Fruit fly (Drosophila melanogaster) whole organism, embryonic: ENCODE data around the gene CG7557.
A peak's percentile ranks its signal among the peaks of the same experiment; 100 is the strongest.

Experiments used
- Adf1 ChIP-seq: fragments of 200-800 bp; sonication (Bioruptor generic); IDR thresholded peaks from 2 replicates; pipeline ENCODE4 v1.3.6; 2022; ENCODE audit warnings: missing biosample characterization, missing genetic modification characterization
- Bgb ChIP-seq: fragments of 200-800 bp; sonication (Bioruptor generic); IDR thresholded peaks from 2 replicates; pipeline ENCODE4 v1.3.6; 2022; ENCODE audit warnings: missing biosample characterization, missing genetic modification characterization; ENCODE audit not compliant: partially characterized antibody
- CG1024 ChIP-seq: fragments of 200-800 bp; sonication (Bioruptor generic); IDR thresholded peaks from 2 replicates; pipeline ENCODE4 v1.3.6; 2022; ENCODE audit warnings: missing biosample characterization, missing genetic modification characterization
- CG10431 ChIP-seq: fragments of 200-800 bp; sonication (Bioruptor generic); optimal IDR thresholded peaks from 3 replicates; lab custom pipeline; 2018; ENCODE audit warnings: missing biosample characterization, mild to moderate bottlenecking, missing genetic modification characterization
- CG12299 ChIP-seq: fragments of 200-800 bp; sonication (Bioruptor generic); optimal IDR thresholded peaks from 2 replicates; lab custom pipeline; 2018; ENCODE audit warnings: missing biosample characterization, mild to moderate bottlenecking, missing genetic modification characterization
- CG12769 ChIP-seq: fragments of 200-800 bp; sonication (Bioruptor generic); optimal IDR thresholded peaks from 2 replicates; lab custom pipeline; 2019; ENCODE audit warnings: missing biosample characterization, mild to moderate bottlenecking, missing genetic modification characterization, moderate library complexity
- CG1529 ChIP-seq: fragments of 200-800 bp; sonication (Bioruptor generic); optimal IDR thresholded peaks from 3 replicates; lab custom pipeline; 2018; ENCODE audit warnings: missing biosample characterization, missing genetic modification characterization
- CG1602 ChIP-seq: fragments of 200-800 bp; sonication (Bioruptor generic); optimal IDR thresholded peaks from 3 replicates; lab custom pipeline; 2016; ENCODE audit warnings: missing biosample characterization, missing genetic modification characterization
- CG17328 ChIP-seq: fragments of 200-800 bp; sonication (Bioruptor generic); IDR thresholded peaks from 2 replicates; pipeline ENCODE4 v1.3.6; 2022; ENCODE audit warnings: missing biosample characterization, missing genetic modification characterization
- CG17612 ChIP-seq: fragments of 200-800 bp; sonication (Bioruptor generic); IDR thresholded peaks from 2 replicates; pipeline ENCODE4 v1.3.6; 2022; ENCODE audit warnings: missing biosample characterization, missing genetic modification characterization
- CG1832 ChIP-seq: fragments of 200-800 bp; sonication (Bioruptor generic); optimal IDR thresholded peaks from 2 replicates; lab custom pipeline; 2017; ENCODE audit warnings: missing biosample characterization, mild to moderate bottlenecking, missing genetic modification characterization, inconsistent platforms
- CG2712 ChIP-seq: fragments of 200-800 bp; optimal IDR thresholded peaks from 3 replicates; lab custom pipeline; 2019; ENCODE audit warnings: missing biosample characterization, mild to moderate bottlenecking, missing genetic modification characterization, moderate library complexity
- CG32767 ChIP-seq: fragments of 200-800 bp; sonication (Bioruptor generic); IDR thresholded peaks from 2 replicates; pipeline ENCODE4 v1.3.6; 2022; ENCODE audit warnings: missing biosample characterization, missing genetic modification characterization
- CG4282 ChIP-seq: fragments of 200-800 bp; sonication (Bioruptor generic); optimal IDR thresholded peaks from 2 replicates; lab custom pipeline; 2016; ENCODE audit warnings: missing biosample characterization, missing genetic modification characterization
- CG7357 ChIP-seq: fragments of 200-800 bp; sonication (Bioruptor generic); IDR thresholded peaks from 3 replicates; pipeline ENCODE4 v1.3.6; 2022; ENCODE audit warnings: missing biosample characterization, missing genetic modification characterization
- CG8281 ChIP-seq: fragments of 200-800 bp; sonication (Bioruptor generic); optimal IDR thresholded peaks from 2 replicates; lab custom pipeline; 2018; ENCODE audit warnings: missing biosample characterization, mild to moderate bottlenecking, missing genetic modification characterization, moderate library complexity
- CG9932 ChIP-seq: fragments of 200-800 bp; sonication (Bioruptor generic); IDR thresholded peaks from 2 replicates; pipeline ENCODE4 v1.3.6; 2022; ENCODE audit warnings: missing biosample characterization, missing genetic modification characterization
- D ChIP-seq, 2 experiments: fragments of 200-800 bp in 1 of 2; fragments of >200 bp in 1 of 2; sonication (Bioruptor generic) in 1 of 2; optimal IDR thresholded peaks; 2 replicates in 1 of 2; 3 replicates in 1 of 2; lab custom pipeline; 2017; ENCODE audit warnings: mild to moderate bottlenecking in 1 of 2, missing biosample characterization in 1 of 2, missing genetic modification characterization in 1 of 2, missing genetic modification reagents in 1 of 2
- Doc2 ChIP-seq: fragments of 200-800 bp; sonication (Bioruptor generic); IDR thresholded peaks from 2 replicates; pipeline ENCODE4 v1.3.6; 2022; ENCODE audit warnings: missing biosample characterization, missing genetic modification characterization
- Doc3 ChIP-seq: fragments of 200-800 bp; sonication (Bioruptor generic); IDR thresholded peaks from 3 replicates; pipeline ENCODE4 v1.3.6; 2022; ENCODE audit warnings: missing biosample characterization, missing genetic modification characterization; ENCODE audit not compliant: partially characterized antibody
- E2f2 ChIP-seq: fragments of 200-800 bp; sonication (Bioruptor generic); IDR thresholded peaks from 2 replicates; pipeline ENCODE4 v1.3.6; 2022; ENCODE audit warnings: missing biosample characterization, missing genetic modification characterization
- GATAe ChIP-seq: fragments of 200-800 bp; sonication (Bioruptor generic); conservative IDR thresholded peaks from 2 replicates; pipeline ENCODE4 v1.3.6; 2022; ENCODE audit warnings: missing biosample characterization, missing genetic modification characterization
- H2.0 ChIP-seq: fragments of 200-800 bp; sonication (Bioruptor generic); IDR thresholded peaks from 2 replicates; pipeline ENCODE4 v1.3.6; 2022; ENCODE audit warnings: missing biosample characterization, missing genetic modification characterization
- HHEX ChIP-seq: fragments of 200-800 bp; sonication (Bioruptor generic); optimal IDR thresholded peaks from 3 replicates; lab custom pipeline; 2017; ENCODE audit warnings: missing biosample characterization, mild to moderate bottlenecking, missing genetic modification characterization, missing genetic modification reagents
- Meics ChIP-seq: fragments of 200-800 bp; sonication (Bioruptor generic); optimal IDR thresholded peaks from 2 replicates; lab custom pipeline; 2017; ENCODE audit warnings: missing biosample characterization, mild to moderate bottlenecking, missing genetic modification characterization
- Mes4 ChIP-seq: fragments of 200-800 bp; sonication (Bioruptor generic); optimal IDR thresholded peaks from 2 replicates; lab custom pipeline; 2016; ENCODE audit warnings: missing biosample characterization, missing genetic modification characterization
- NC2α ChIP-seq: fragments of 200-800 bp; sonication (Bioruptor generic); optimal IDR thresholded peaks from 2 replicates; lab custom pipeline; 2016; ENCODE audit warnings: missing biosample characterization, missing genetic modification characterization
- NC2β ChIP-seq: fragments of 200-800 bp; sonication (Bioruptor generic); optimal IDR thresholded peaks from 2 replicates; lab custom pipeline; 2016; ENCODE audit warnings: missing biosample characterization, missing genetic modification characterization
- Oli ChIP-seq: fragments of 200-800 bp; sonication (Bioruptor generic); optimal IDR thresholded peaks from 2 replicates; lab custom pipeline; 2018; ENCODE audit warnings: missing biosample characterization, mild to moderate bottlenecking, missing genetic modification characterization, moderate library complexity
- PHDP ChIP-seq: fragments of 200-800 bp; sonication (Bioruptor generic); optimal IDR thresholded peaks from 3 replicates; lab custom pipeline; 2018; ENCODE audit warnings: missing biosample characterization, mild to moderate bottlenecking, missing genetic modification characterization, moderate library complexity
- Scr ChIP-seq: fragments of 200-800 bp; sonication (Bioruptor generic); IDR thresholded peaks from 2 replicates; pipeline ENCODE4 v1.3.6; 2022; ENCODE audit warnings: missing biosample characterization, missing genetic modification characterization; ENCODE audit not compliant: partially characterized antibody
- ap ChIP-seq: fragments of 200-800 bp; sonication (Bioruptor generic); IDR thresholded peaks from 2 replicates; pipeline ENCODE4 v1.3.6; 2022; ENCODE audit warnings: missing biosample characterization, missing genetic modification characterization
- esg ChIP-seq: fragments of 200-800 bp; sonication (Bioruptor generic); conservative IDR thresholded peaks from 2 replicates; pipeline ENCODE4 v1.3.6; 2022; ENCODE audit warnings: missing biosample characterization, missing genetic modification characterization
- grn ChIP-seq: fragments of 200-800 bp; sonication (Bioruptor generic); optimal IDR thresholded peaks from 3 replicates; lab custom pipeline; 2017; ENCODE audit warnings: missing biosample characterization, missing genetic modification characterization
- ham ChIP-seq: fragments of 200-800 bp; sonication (Bioruptor generic); IDR thresholded peaks from 2 replicates; pipeline ENCODE4 v1.3.6; 2022; ENCODE audit warnings: missing biosample characterization, missing genetic modification characterization
- insv ChIP-seq, 2 experiments: fragments of 200-800 bp; sonication (Bioruptor generic); optimal IDR thresholded peaks; 3 replicates each; lab custom pipeline; 2016 to 2018; ENCODE audit warnings: missing biosample characterization in 2 of 2, missing genetic modification characterization in 2 of 2
- lola ChIP-seq, 3 experiments: fragments of >200 bp in 2 of 3; fragments of 200-800 bp in 1 of 3; sonication (Bioruptor generic) in 1 of 3; optimal IDR thresholded peaks; 2 replicates each; lab custom pipeline; 2017 to 2019; ENCODE audit warnings: missing biosample characterization in 3 of 3, missing genetic modification characterization in 3 of 3, mild to moderate bottlenecking in 1 of 3, moderate library complexity in 1 of 3
- maf-S ChIP-seq: fragments of 200-800 bp; sonication (Bioruptor generic); optimal IDR thresholded peaks from 2 replicates; lab custom pipeline; 2016; ENCODE audit warnings: missing biosample characterization, missing genetic modification characterization
- mld ChIP-seq: fragments of 200-800 bp; sonication (Bioruptor generic); IDR thresholded peaks from 3 replicates; pipeline ENCODE4 v1.3.6; 2022; ENCODE audit warnings: missing biosample characterization, missing genetic modification characterization; ENCODE audit not compliant: partially characterized antibody
- org-1 ChIP-seq: fragments of 200-800 bp; sonication (Bioruptor generic); optimal IDR thresholded peaks from 2 replicates; lab custom pipeline; 2017; ENCODE audit warnings: missing biosample characterization, missing genetic modification characterization
- ranshi ChIP-seq: fragments of 200-800 bp; sonication (Bioruptor generic); IDR thresholded peaks from 2 replicates; pipeline ENCODE4 v1.3.6; 2022; ENCODE audit warnings: missing biosample characterization, missing genetic modification characterization
- sd ChIP-seq: fragments of 200-800 bp; sonication (Bioruptor generic); optimal IDR thresholded peaks from 3 replicates; lab custom pipeline; 2018; ENCODE audit warnings: missing biosample characterization, mild to moderate bottlenecking, missing genetic modification characterization, moderate library complexity
- sisA ChIP-seq: fragments of 200-800 bp; sonication (Bioruptor generic); IDR thresholded peaks from 2 replicates; pipeline ENCODE4 v1.3.6; 2022; ENCODE audit warnings: missing biosample characterization, missing genetic modification characterization
- sob ChIP-seq: fragments of 200-800 bp; sonication (Bioruptor generic); IDR thresholded peaks from 2 replicates; pipeline ENCODE4 v1.3.6; 2022; ENCODE audit warnings: missing biosample characterization, missing genetic modification characterization
- sr ChIP-seq: fragments of 200-800 bp; sonication (Bioruptor generic); IDR thresholded peaks from 3 replicates; pipeline ENCODE4 v1.3.6; 2022; ENCODE audit warnings: missing biosample characterization, missing genetic modification characterization
- tap ChIP-seq: fragments of 200-800 bp; optimal IDR thresholded peaks from 3 replicates; lab custom pipeline; 2019; ENCODE audit warnings: missing biosample characterization, mild to moderate bottlenecking, missing genetic modification characterization, moderate library complexity
- vfl ChIP-seq: fragments of 200-800 bp; sonication (Bioruptor generic); optimal IDR thresholded peaks from 2 replicates; lab custom pipeline; 2016; ENCODE audit warnings: missing biosample characterization, missing genetic modification characterization
- vvl ChIP-seq: fragments of 200-800 bp; sonication (Bioruptor generic); IDR thresholded peaks from 2 replicates; pipeline ENCODE4 v1.3.6; 2022; ENCODE audit warnings: missing biosample characterization, missing genetic modification characterization
- yki ChIP-seq: fragments of >200 bp; optimal IDR thresholded peaks from 3 replicates; lab custom pipeline; 2018
- zen ChIP-seq: fragments of 200-800 bp; sonication (Bioruptor generic); optimal IDR thresholded peaks from 3 replicates; lab custom pipeline; 2018; ENCODE audit warnings: missing biosample characterization, mild to moderate bottlenecking, missing genetic modification characterization, moderate library complexity
- zfh1 ChIP-seq: fragments of 200-800 bp; sonication (Bioruptor generic); IDR thresholded peaks from 3 replicates; pipeline ENCODE4 v1.3.6; 2022; ENCODE audit warnings: missing biosample characterization, missing genetic modification characterization

The CG7557 gene

DNA sequence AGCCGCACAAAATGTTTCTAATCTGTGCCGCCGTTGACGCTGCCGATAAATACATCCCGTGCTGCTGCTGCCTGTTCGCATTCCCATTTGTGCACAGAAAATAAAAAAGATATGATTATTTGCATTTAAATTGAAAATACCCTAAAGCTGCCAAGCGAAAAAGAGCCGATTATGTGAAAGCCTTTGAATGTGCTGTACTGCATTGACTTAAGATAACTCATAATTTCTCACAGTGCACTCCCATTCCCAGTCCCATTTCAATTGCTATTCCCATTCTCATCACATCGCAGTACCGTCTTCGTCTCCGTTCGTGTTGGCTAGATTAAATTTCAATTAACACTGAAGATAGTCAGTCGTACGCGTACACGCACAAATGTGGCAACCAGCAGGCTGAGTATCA, 4.0 kb downstream of the CG7557 start (continued):
- no peak for TF ChIP-seq GATAe (GFP tag; lab: Robert Waterston, UW)
- TF ChIP-seq CG9932, result peak; percentile 66
- TF ChIP-seq mld (GFP tag; lab: Robert Waterston, UW), result no peak
- peak; percentile 40 for TF ChIP-seq Mes4 (GFP tag; lab: Kevin White, UChicago)
- TF ChIP-seq ranshi (GFP tag; lab: Robert Waterston, UW), result peak; percentile 57; the same call in 1 of the 2 replicates
- peak; percentile 5 for TF ChIP-seq CG1529 (GFP tag; lab: Kevin White, UChicago)
- peak; percentile 71 for TF ChIP-seq H2.0 (GFP tag; lab: Robert Waterston, UW)
- no peak for TF ChIP-seq NC2α (GFP tag; lab: Kevin White, UChicago)
- TF ChIP-seq PHDP (tag; lab: Kevin White, UChicago), result peak; percentile 32
- no peak for TF ChIP-seq CG1832 (GFP tag; lab: Kevin White, UChicago)
- peak; percentile 9 for TF ChIP-seq org-1 (GFP tag; lab: Kevin White, UChicago)
- no peak for TF ChIP-seq insv (GFP tag; optimal IDR thresholded peaks at IDR 0.05; lab: Kevin White, UChicago)
- TF ChIP-seq ap, result 0 out of 2 replicates have a peak, but pooled peaks have one; percentile 55
- TF ChIP-seq esg, result peak; percentile 67
- TF ChIP-seq Bgb (GFP tag; lab: Robert Waterston, UW), result no peak
- TF ChIP-seq CG1024 (GFP tag; lab: Robert Waterston, UW), result peak; percentile 55; the same call in 1 of the 2 replicates
- TF ChIP-seq Adf1 (GFP tag; lab: Robert Waterston, UW), result no peak
- peak; percentile 37 for TF ChIP-seq Meics
- TF ChIP-seq D (optimal IDR thresholded peaks at IDR 0.05; lab: Kevin White, UChicago), result no peak
- TF ChIP-seq D (GFP tag; optimal IDR thresholded peaks at IDR 0.05; lab: Kevin White, UChicago), result peak; percentile 57
- TF ChIP-seq CG1602 (GFP tag; lab: Kevin White, UChicago), result peak; percentile 5
- no peak for TF ChIP-seq CG4282 (GFP tag; lab: Kevin White, UChicago)
- no peak for TF ChIP-seq CG17612 (GFP tag; lab: Robert Waterston, UW)
- no peak for TF ChIP-seq CG12299 (tag; lab: Kevin White, UChicago)
- TF ChIP-seq Doc2 (GFP tag; lab: Robert Waterston, UW), result no peak
- TF ChIP-seq CG8281, result no peak
- peak; percentile 29 for TF ChIP-seq NC2β (GFP tag; lab: Kevin White, UChicago)
- TF ChIP-seq lola (GFP tag; optimal IDR thresholded peaks at IDR 0.05; lab: Kevin White, UChicago), result peak in 1 of 3 experiments; percentile 32
- peak; percentile 62 for TF ChIP-seq sisA (GFP tag; lab: Robert Waterston, UW)
- TF ChIP-seq maf-S (GFP tag; lab: Kevin White, UChicago), result no peak
- TF ChIP-seq E2f2 (GFP tag; lab: Robert Waterston, UW), result peak; percentile 47; the same call in 1 of the 2 replicates
- peak; percentile 50 for TF ChIP-seq Oli (tag; lab: Kevin White, UChicago)
- TF ChIP-seq HHEX (GFP tag; lab: Kevin White, UChicago), result peak; percentile 34
- TF ChIP-seq zfh1 (GFP tag; lab: Robert Waterston, UW), result peak; percentile 67; the same call in 2 of the 3 replicates
- 0 out of 3 replicates have a peak, but pooled peaks have one; percentile 10 for TF ChIP-seq CG7357 (GFP tag; lab: Robert Waterston, UW)
- TF ChIP-seq CG17328, result peak; percentile 84
- TF ChIP-seq CG12769, result peak; percentile 18
- TF ChIP-seq grn, result no peak
- TF ChIP-seq Doc3 (GFP tag; lab: Robert Waterston, UW), result no peak
- TF ChIP-seq Scr (GFP tag; lab: Robert Waterston, UW), result no peak
- TF ChIP-seq sd (tag; lab: Kevin White, UChicago), result no peak
- TF ChIP-seq vfl (GFP tag; lab: Kevin White, UChicago), result no peak
- TF ChIP-seq sob (GFP tag; lab: Robert Waterston, UW), result peak; percentile 59; the same call in 1 of the 2 replicates
- TF ChIP-seq tap (tag; lab: Kevin White, UChicago), result peak; percentile 13
- no peak for TF ChIP-seq yki (lab: Kevin White, UChicago)
- TF ChIP-seq vvl, result peak; percentile 78
- TF ChIP-seq zen (tag; lab: Kevin White, UChicago), result peak; percentile 5
- no peak for TF ChIP-seq ham (GFP tag; lab: Robert Waterston, UW)
- no peak for TF ChIP-seq CG10431 (GFP tag; lab: Kevin White, UChicago)
- peak; percentile 64 for TF ChIP-seq CG2712
- TF ChIP-seq CG32767, result peak; percentile 30; the same call in 1 of the 2 replicates
- 0 out of 3 replicates have a peak, but pooled peaks have one; percentile 37 for TF ChIP-seq sr
